Fruit fly (Drosophila melanogaster) whole organism, wandering third instar larva: ENCODE measurements around the gene Phb1.

Experiments
- Abd-B ChIP-seq: fragments of >200 bp; optimal IDR thresholded peaks from 2 replicates; lab custom pipeline; 2017; ENCODE audit warnings: missing biosample characterization, missing genetic modification characterization
- CG32264 ChIP-seq: fragments of 200-800 bp; sonication (Bioruptor generic); optimal IDR thresholded peaks from 2 replicates; lab custom pipeline; 2016; ENCODE audit warnings: missing biosample characterization, missing genetic modification characterization
- CG9705 ChIP-seq: fragments of 200-800 bp; sonication (Bioruptor generic); optimal IDR thresholded peaks from 2 replicates; lab custom pipeline; 2018; ENCODE audit warnings: missing biosample characterization, mild to moderate bottlenecking, missing genetic modification characterization
- CrebA ChIP-seq: fragments of 200-800 bp; sonication (Bioruptor generic); optimal IDR thresholded peaks from 2 replicates; lab custom pipeline; 2016; ENCODE audit warnings: missing biosample characterization, mild to moderate bottlenecking, missing genetic modification characterization, borderline replicate concordance
- Dfd ChIP-seq: fragments of >200 bp; optimal IDR thresholded peaks from 2 replicates; lab custom pipeline; 2017; ENCODE audit warnings: missing biosample characterization, missing genetic modification characterization
- Dif ChIP-seq: fragments of 200-275, 200-300 bp; sonication (Bioruptor generic); optimal IDR thresholded peaks from 2 replicates; lab custom pipeline; 2018; ENCODE audit warnings: missing biosample characterization, missing genetic modification characterization; ENCODE audit not compliant: partially characterized antibody
- GATAd ChIP-seq: sonication (Bioruptor generic); optimal IDR thresholded peaks from 2 replicates; lab custom pipeline; 2016; ENCODE audit warnings: missing biosample characterization, missing genetic modification characterization
- HLH106 ChIP-seq: fragments of 200-800 bp; optimal IDR thresholded peaks from 3 replicates; lab custom pipeline; 2019; ENCODE audit warnings: missing biosample characterization, mild to moderate bottlenecking, missing genetic modification characterization, moderate library complexity
- Hnf4 ChIP-seq: fragments of 200-800 bp; sonication (Bioruptor generic); optimal IDR thresholded peaks from 2 replicates; lab custom pipeline; 2016; ENCODE audit warnings: missing biosample characterization, mild to moderate bottlenecking, missing genetic modification characterization
- Hr78 ChIP-seq: fragments of >200 bp; optimal IDR thresholded peaks from 2 replicates; lab custom pipeline; 2017; ENCODE audit warnings: missing biosample characterization, missing genetic modification characterization
- Hr83 ChIP-seq: fragments of 200-300 bp; sonication (Bioruptor generic); optimal IDR thresholded peaks from 2 replicates; lab custom pipeline; 2016; ENCODE audit warnings: missing biosample characterization, mild to moderate bottlenecking, missing genetic modification characterization, moderate library complexity; ENCODE audit not compliant: poor library complexity, severe bottlenecking
- Jra ChIP-seq: sonication (Bioruptor generic); optimal IDR thresholded peaks from 2 replicates; lab custom pipeline; 2016; ENCODE audit warnings: missing biosample characterization, missing genetic modification characterization
- Mio ChIP-seq: sonication (Bioruptor generic); optimal IDR thresholded peaks from 2 replicates; lab custom pipeline; 2016; ENCODE audit warnings: missing biosample characterization, missing genetic modification characterization
- Myc ChIP-seq: fragments of >200 bp; optimal IDR thresholded peaks from 2 replicates; lab custom pipeline; 2017
- N ChIP-seq: fragments of >200 bp; optimal IDR thresholded peaks from 2 replicates; lab custom pipeline; 2018; ENCODE audit warnings: missing biosample characterization, missing external identifiers, missing genetic modification characterization
- OdsH ChIP-seq: fragments of 200-800 bp; sonication (Bioruptor generic); optimal IDR thresholded peaks from 2 replicates; lab custom pipeline; 2016; ENCODE audit warnings: missing biosample characterization, mild to moderate bottlenecking, missing genetic modification characterization
- Rel ChIP-seq, 2 experiments: fragments of 200-800 bp; sonication (Bioruptor generic) in 1 of 2; optimal IDR thresholded peaks; 2 replicates in 1 of 2; 3 replicates in 1 of 2; lab custom pipeline; 2016 to 2019; ENCODE audit warnings: mild to moderate bottlenecking in 2 of 2, missing biosample characterization in 2 of 2, missing genetic modification characterization in 2 of 2, moderate library complexity in 1 of 2
- Sp1 ChIP-seq: fragments of 200-800 bp; sonication (Bioruptor generic); optimal IDR thresholded peaks from 3 replicates; lab custom pipeline; 2019; ENCODE audit warnings: missing biosample characterization, mild to moderate bottlenecking, missing genetic modification characterization, moderate library complexity
- Vsx2 ChIP-seq: fragments of 200-300, 225-300 bp; sonication (Bioruptor generic); optimal IDR thresholded peaks from 2 replicates; lab custom pipeline; 2018; ENCODE audit warnings: missing biosample characterization, missing genetic modification characterization; ENCODE audit not compliant: partially characterized antibody
- br ChIP-seq: fragments of 200-800 bp; sonication (Bioruptor generic); optimal IDR thresholded peaks from 2 replicates; lab custom pipeline; 2016; ENCODE audit warnings: missing biosample characterization, missing genetic modification characterization
- brk ChIP-seq: fragments of 200-800 bp; sonication (Bioruptor generic); optimal IDR thresholded peaks from 2 replicates; lab custom pipeline; 2016; ENCODE audit warnings: missing biosample characterization, mild to moderate bottlenecking, missing genetic modification characterization
- dl ChIP-seq, 2 experiments: fragments of 175-275, 200-275 bp in 1 of 2; fragments of 200-275 bp in 1 of 2; sonication (Bioruptor generic); optimal IDR thresholded peaks; lab custom pipeline; 2018; ENCODE audit warnings: mild to moderate bottlenecking in 2 of 2, missing biosample characterization in 2 of 2, missing genetic modification characterization in 2 of 2, moderate library complexity in 2 of 2; ENCODE audit not compliant: partially characterized antibody in 2 of 2, insufficient read depth in 1 of 2
- dmrt93B ChIP-seq: fragments of 200-800 bp; sonication (Bioruptor generic); optimal IDR thresholded peaks from 2 replicates; lab custom pipeline; 2018; ENCODE audit warnings: missing biosample characterization, mild to moderate bottlenecking, missing genetic modification characterization
- dsf ChIP-seq: sonication (Bioruptor generic); optimal IDR thresholded peaks from 2 replicates; lab custom pipeline; 2016; ENCODE audit warnings: missing biosample characterization, missing genetic modification characterization, borderline replicate concordance
- ey ChIP-seq: fragments of 200-800 bp; sonication (Bioruptor generic); optimal IDR thresholded peaks from 2 replicates; lab custom pipeline; 2016; ENCODE audit warnings: missing biosample characterization, missing genetic modification characterization
- foxo ChIP-seq, 2 experiments: fragments of 200-800 bp; sonication (Bioruptor generic); optimal IDR thresholded peaks; 2 replicates in 1 of 2; 3 replicates in 1 of 2; lab custom pipeline; 2016 to 2017; ENCODE audit warnings: missing biosample characterization in 2 of 2, missing genetic modification characterization in 2 of 2
- fru ChIP-seq: fragments of 200-800 bp; sonication (Bioruptor generic); optimal IDR thresholded peaks from 3 replicates; lab custom pipeline; 2016; ENCODE audit warnings: missing biosample characterization, mild to moderate bottlenecking, missing genetic modification characterization
- h ChIP-seq: fragments of 200-800 bp; sonication (Bioruptor generic); optimal IDR thresholded peaks from 3 replicates; lab custom pipeline; 2016; ENCODE audit warnings: missing biosample characterization, mild to moderate bottlenecking, missing genetic modification characterization
- jim ChIP-seq: fragments of 175-275, 200-325 bp; sonication (Bioruptor generic); optimal IDR thresholded peaks from 2 replicates; lab custom pipeline; 2016; ENCODE audit warnings: missing biosample characterization, mild to moderate bottlenecking, missing genetic modification characterization
- lola ChIP-seq: fragments of >200 bp; optimal IDR thresholded peaks from 2 replicates; lab custom pipeline; 2017; ENCODE audit warnings: missing biosample characterization, missing genetic modification characterization
- pan ChIP-seq: fragments of >200 bp; optimal IDR thresholded peaks from 2 replicates; lab custom pipeline; 2017
- psq ChIP-seq: fragments of 200-800 bp; sonication (Bioruptor generic); optimal IDR thresholded peaks from 3 replicates; lab custom pipeline; 2017; ENCODE audit warnings: missing biosample characterization, mild to moderate bottlenecking, missing genetic modification characterization, moderate library complexity
- rgr ChIP-seq: fragments of 200-800 bp; sonication (Bioruptor generic); optimal IDR thresholded peaks from 3 replicates; lab custom pipeline; 2016; ENCODE audit warnings: missing biosample characterization, mild to moderate bottlenecking, missing genetic modification characterization
- sage ChIP-seq: fragments of 200-800 bp; sonication (Bioruptor generic); optimal IDR thresholded peaks from 2 replicates; lab custom pipeline; 2016; ENCODE audit warnings: missing biosample characterization, mild to moderate bottlenecking, missing genetic modification characterization
- sv ChIP-seq: fragments of 200-800 bp; sonication (Bioruptor generic); optimal IDR thresholded peaks from 3 replicates; lab custom pipeline; 2016; ENCODE audit warnings: missing biosample characterization, missing genetic modification characterization
- tai ChIP-seq: sonication (Bioruptor generic); optimal IDR thresholded peaks from 2 replicates; lab custom pipeline; 2016; ENCODE audit warnings: missing biosample characterization, missing genetic modification characterization
- usp ChIP-seq: fragments of >200 bp; optimal IDR thresholded peaks from 2 replicates; lab custom pipeline; 2017; ENCODE audit warnings: missing biosample characterization, missing genetic modification characterization
- woc ChIP-seq: sonication (Bioruptor generic); optimal IDR thresholded peaks from 2 replicates; lab custom pipeline; 2016; ENCODE audit warnings: missing biosample characterization, mild to moderate bottlenecking, missing genetic modification characterization

Gene Phb1

dm6 chr2L:19071713-19072112, 52.0 kb downstream of the Phb1 start:
- TF ChIP-seq usp (GFP tag; lab: Kevin White, UChicago), result no peak
- peak; percentile 29 for TF ChIP-seq br (GFP tag; lab: Kevin White, UChicago)
- TF ChIP-seq psq (GFP tag; lab: Kevin White, UChicago), result no peak
- no peak for TF ChIP-seq rgr (GFP tag; lab: Kevin White, UChicago)
- TF ChIP-seq dl (GFP tag; optimal IDR thresholded peaks at IDR 0.05; lab: Kevin White, UChicago; ENCODE audit: insufficient read depth in 1 of 2, partially characterized antibody in 2 of 2), result no peak
- TF ChIP-seq OdsH (GFP tag; lab: Kevin White, UChicago), result peak; percentile 12
- TF ChIP-seq Myc (lab: Kevin White, UChicago), result no peak
- no peak for TF ChIP-seq Hr83 (GFP tag; lab: Kevin White, UChicago)
- TF ChIP-seq Sp1 (GFP tag; lab: Kevin White, UChicago), result no peak
- TF ChIP-seq woc, result peak; percentile 73
- no peak for TF ChIP-seq Hnf4
- TF ChIP-seq Dfd (GFP tag; lab: Kevin White, UChicago), result no peak
- no peak for TF ChIP-seq Vsx2 (GFP tag; lab: Kevin White, UChicago)
- TF ChIP-seq Rel (GFP tag; optimal IDR thresholded peaks at IDR 0.05; lab: Kevin White, UChicago), result no peak
- no peak for TF ChIP-seq Rel (tag; optimal IDR thresholded peaks at IDR 0.05; lab: Kevin White, UChicago)
- TF ChIP-seq jim (GFP tag; lab: Kevin White, UChicago), result no peak
- no peak for TF ChIP-seq brk (GFP tag; lab: Kevin White, UChicago)
- no peak for TF ChIP-seq CrebA (GFP tag; lab: Kevin White, UChicago)
- TF ChIP-seq lola (GFP tag; lab: Kevin White, UChicago), result no peak
- peak; percentile 31 for TF ChIP-seq fru (GFP tag; lab: Kevin White, UChicago)
- no peak for TF ChIP-seq Dif (GFP tag; lab: Kevin White, UChicago)
- no peak for TF ChIP-seq Mio
- no peak for TF ChIP-seq CG32264 (GFP tag; lab: Kevin White, UChicago)
- TF ChIP-seq Abd-B (GFP tag; lab: Kevin White, UChicago), result no peak
- TF ChIP-seq foxo (GFP tag; optimal IDR thresholded peaks at IDR 0.05; lab: Kevin White, UChicago), result peak in 1 of 2 experiments; percentile 39
- TF ChIP-seq pan (lab: Kevin White, UChicago), result no peak
- TF ChIP-seq Hr78 (GFP tag; lab: Kevin White, UChicago), result no peak
- TF ChIP-seq GATAd (GFP tag; lab: Kevin White, UChicago), result no peak
- TF ChIP-seq ey (GFP tag; lab: Kevin White, UChicago), result peak; percentile 29
- no peak for TF ChIP-seq sv
- no peak for TF ChIP-seq N (GFP tag; lab: Kevin White, UChicago)
- TF ChIP-seq dsf (GFP tag; lab: Kevin White, UChicago), result no peak
- TF ChIP-seq CG9705, result no peak
- TF ChIP-seq Jra (GFP tag; lab: Kevin White, UChicago), result no peak
- peak; percentile 42 for TF ChIP-seq h (GFP tag; lab: Kevin White, UChicago)
- peak; percentile 62 for TF ChIP-seq HLH106
- TF ChIP-seq tai, result no peak
- TF ChIP-seq sage, result no peak
- TF ChIP-seq dmrt93B, result peak; percentile 14
